Fruit fly (Drosophila melanogaster) whole organism, prepupa: ENCODE measurements around the gene CG33287.

ENCODE experiments used
- CG10631 ChIP-seq: fragments of 200-800 bp; sonication (Bioruptor generic); optimal IDR thresholded peaks from 2 replicates; lab custom pipeline; 2016; ENCODE audit warnings: missing biosample characterization, missing genetic modification characterization
- CG10669 ChIP-seq: fragments of 200-800 bp; sonication (Bioruptor generic); optimal IDR thresholded peaks from 3 replicates; lab custom pipeline; 2018; ENCODE audit warnings: missing biosample characterization, mild to moderate bottlenecking, missing genetic modification characterization, moderate library complexity
- CG11294 ChIP-seq: fragments of 200-800 bp; sonication (Bioruptor generic); IDR thresholded peaks from 2 replicates; pipeline ENCODE4 v1.3.6; 2022; ENCODE audit warnings: missing biosample characterization, missing genetic modification characterization
- CG11902 ChIP-seq: fragments of 200-800 bp; sonication (Bioruptor generic); optimal IDR thresholded peaks from 3 replicates; lab custom pipeline; 2016; ENCODE audit warnings: missing biosample characterization, missing genetic modification characterization
- CG15336 ChIP-seq: fragments of 200-800 bp; sonication (Bioruptor generic); IDR thresholded peaks from 2 replicates; pipeline ENCODE4 v1.3.6; 2022; ENCODE audit warnings: missing biosample characterization, missing genetic modification characterization
- CG1621 ChIP-seq: fragments of 200-800 bp; sonication (Bioruptor generic); optimal IDR thresholded peaks from 3 replicates; lab custom pipeline; 2018; ENCODE audit warnings: missing biosample characterization, mild to moderate bottlenecking, missing genetic modification characterization
- CG16779 ChIP-seq: fragments of 200-800 bp; sonication (Bioruptor generic); optimal IDR thresholded peaks from 3 replicates; lab custom pipeline; 2017; ENCODE audit warnings: missing biosample characterization, mild to moderate bottlenecking, missing genetic modification characterization
- CG3032 ChIP-seq: fragments of 200-800 bp; optimal IDR thresholded peaks from 2 replicates; lab custom pipeline; 2019; ENCODE audit warnings: missing biosample characterization, mild to moderate bottlenecking, missing genetic modification characterization, moderate library complexity
- CG31627 ChIP-seq: fragments of 200-800 bp; sonication (Bioruptor generic); optimal IDR thresholded peaks from 3 replicates; lab custom pipeline; 2016; ENCODE audit warnings: missing biosample characterization, missing genetic modification characterization
- CG6163 ChIP-seq: fragments of 200-800 bp; sonication (Bioruptor generic); IDR thresholded peaks from 3 replicates; pipeline ENCODE4 v1.3.6; 2022; ENCODE audit warnings: missing biosample characterization, missing genetic modification characterization
- CG6792 ChIP-seq: fragments of 200-800 bp; sonication (Bioruptor generic); optimal IDR thresholded peaks from 3 replicates; lab custom pipeline; 2016; ENCODE audit warnings: missing biosample characterization, missing genetic modification characterization
- CG6808 ChIP-seq: fragments of 200-800 bp; sonication (Bioruptor generic); optimal IDR thresholded peaks from 3 replicates; lab custom pipeline; 2017; ENCODE audit warnings: missing biosample characterization, missing genetic modification characterization, mild to moderate bottlenecking, moderate library complexity, missing genetic modification reagents
- CG7368 ChIP-seq: fragments of 200-800 bp; sonication (Bioruptor generic); optimal IDR thresholded peaks from 3 replicates; lab custom pipeline; 2016; ENCODE audit warnings: missing biosample characterization, missing genetic modification characterization
- CG8119 ChIP-seq: fragments of 200-800 bp; sonication (Bioruptor generic); IDR thresholded peaks from 3 replicates; pipeline ENCODE4 v1.3.6; 2022; ENCODE audit warnings: missing biosample characterization, missing genetic modification characterization
- CG8319 ChIP-seq: fragments of 200-800 bp; sonication (Bioruptor generic); optimal IDR thresholded peaks from 3 replicates; lab custom pipeline; 2016; ENCODE audit warnings: missing biosample characterization, missing genetic modification characterization
- CG8632 ChIP-seq: fragments of 200-800 bp; sonication (Bioruptor generic); optimal IDR thresholded peaks from 3 replicates; lab custom pipeline; 2016; ENCODE audit warnings: missing biosample characterization, missing genetic modification characterization
- CG9139 ChIP-seq: fragments of 200-800 bp; sonication (Bioruptor generic); optimal IDR thresholded peaks from 3 replicates; lab custom pipeline; 2017; ENCODE audit warnings: missing biosample characterization, mild to moderate bottlenecking, missing genetic modification characterization
- Eip75B ChIP-seq: fragments of 200-800 bp; sonication (Bioruptor generic); optimal IDR thresholded peaks from 3 replicates; lab custom pipeline; 2016; ENCODE audit warnings: missing biosample characterization, missing genetic modification characterization
- Eip78C ChIP-seq: fragments of 200-800 bp; sonication (Bioruptor generic); peaks from one replicate; lab custom pipeline; 2016; ENCODE audit warnings: missing biosample characterization, missing genetic modification characterization
- Ets21C ChIP-seq: fragments of 200-800 bp; sonication (Bioruptor generic); optimal IDR thresholded peaks from 3 replicates; lab custom pipeline; 2016; ENCODE audit warnings: missing biosample characterization, missing genetic modification characterization
- Gug ChIP-seq: fragments of 200-800 bp; sonication (Bioruptor generic); IDR thresholded peaks from 2 replicates; pipeline ENCODE4 v1.3.6; 2022; ENCODE audit warnings: missing biosample characterization, missing genetic modification characterization
- Hr38 ChIP-seq: sonication (Bioruptor generic); optimal IDR thresholded peaks from 2 replicates; lab custom pipeline; 2016; ENCODE audit warnings: missing biosample characterization, missing genetic modification characterization
- Hr39 ChIP-seq: fragments of 200-800 bp; sonication (Bioruptor generic); optimal IDR thresholded peaks from 2 replicates; lab custom pipeline; 2016; ENCODE audit warnings: missing biosample characterization, missing genetic modification characterization
- Hr4 ChIP-seq: fragments of 200-800 bp; sonication (Bioruptor generic); optimal IDR thresholded peaks from 3 replicates; lab custom pipeline; 2016; ENCODE audit warnings: missing biosample characterization, missing genetic modification characterization
- Lpt ChIP-seq: fragments of 200-800 bp; sonication (Bioruptor generic); optimal IDR thresholded peaks from 3 replicates; lab custom pipeline; 2016; ENCODE audit warnings: missing biosample characterization, missing genetic modification characterization
- Met ChIP-seq: fragments of 200-800 bp; sonication (Bioruptor generic); optimal IDR thresholded peaks from 3 replicates; lab custom pipeline; 2016; ENCODE audit warnings: missing biosample characterization, missing genetic modification characterization
- OdsH ChIP-seq: fragments of 200-800 bp; sonication (Bioruptor generic); optimal IDR thresholded peaks from 3 replicates; lab custom pipeline; 2016; ENCODE audit warnings: missing biosample characterization, missing genetic modification characterization
- Sox102F ChIP-seq: fragments of 200-800 bp; sonication (Bioruptor generic); optimal IDR thresholded peaks from 2 replicates; lab custom pipeline; 2016; ENCODE audit warnings: missing biosample characterization, mild to moderate bottlenecking, missing genetic modification characterization
- Sox14 ChIP-seq: fragments of 200-800 bp; sonication (Bioruptor generic); optimal IDR thresholded peaks from 3 replicates; lab custom pipeline; 2016; ENCODE audit warnings: missing biosample characterization, missing genetic modification characterization
- Sox15 ChIP-seq: fragments of 200-800 bp; sonication (Bioruptor generic); optimal IDR thresholded peaks from 3 replicates; lab custom pipeline; 2016; ENCODE audit warnings: missing biosample characterization, missing genetic modification characterization
- achi ChIP-seq: fragments of 200-800 bp; sonication (Bioruptor generic); optimal IDR thresholded peaks from 3 replicates; lab custom pipeline; 2016; ENCODE audit warnings: missing biosample characterization, missing genetic modification characterization
- acj6 ChIP-seq: fragments of 200-800 bp; sonication (Bioruptor generic); optimal IDR thresholded peaks from 3 replicates; lab custom pipeline; 2016; ENCODE audit warnings: missing biosample characterization, missing genetic modification characterization
- cyc ChIP-seq: fragments of 200-800 bp; sonication (Bioruptor generic); optimal IDR thresholded peaks from 3 replicates; lab custom pipeline; 2016; ENCODE audit warnings: missing biosample characterization, missing genetic modification characterization
- dac ChIP-seq: fragments of 200-800 bp; sonication (Bioruptor generic); optimal IDR thresholded peaks from 2 replicates; lab custom pipeline; 2017; ENCODE audit warnings: missing biosample characterization, mild to moderate bottlenecking, missing genetic modification characterization
- esn ChIP-seq: fragments of 200-800 bp; sonication (Bioruptor generic); optimal IDR thresholded peaks from 2 replicates; lab custom pipeline; 2016; ENCODE audit warnings: missing biosample characterization, mild to moderate bottlenecking, missing genetic modification characterization, moderate library complexity
- fd59A ChIP-seq: fragments of 200-800 bp; sonication (Bioruptor generic); optimal IDR thresholded peaks from 2 replicates; lab custom pipeline; 2017; ENCODE audit warnings: missing biosample characterization, mild to moderate bottlenecking, missing genetic modification characterization, missing genetic modification reagents
- fd85E ChIP-seq: fragments of 200-800 bp; sonication (Bioruptor generic); optimal IDR thresholded peaks from 3 replicates; lab custom pipeline; 2016; ENCODE audit warnings: missing biosample characterization, missing genetic modification characterization
- fkh ChIP-seq: fragments of 200-800 bp; sonication (Bioruptor generic); optimal IDR thresholded peaks from 3 replicates; lab custom pipeline; 2017; ENCODE audit warnings: missing biosample characterization, mild to moderate bottlenecking, missing genetic modification characterization, moderate library complexity
- net ChIP-seq: fragments of 200-800 bp; sonication (Bioruptor generic); optimal IDR thresholded peaks from 3 replicates; lab custom pipeline; 2016; ENCODE audit warnings: missing biosample characterization, missing genetic modification characterization
- salr ChIP-seq, 2 experiments: fragments of 200-800 bp; sonication (Bioruptor generic); optimal IDR thresholded peaks; 3 replicates each; lab custom pipeline; 2016 to 2018; ENCODE audit warnings: missing biosample characterization in 2 of 2, missing genetic modification characterization in 2 of 2, mild to moderate bottlenecking in 1 of 2
- ss ChIP-seq, 2 experiments: fragments of 200-800 bp; sonication (Bioruptor generic); optimal IDR thresholded peaks; 2 replicates in 1 of 2; 3 replicates in 1 of 2; lab custom pipeline; 2017 to 2018; ENCODE audit warnings: mild to moderate bottlenecking in 2 of 2, missing biosample characterization in 2 of 2, missing genetic modification characterization in 2 of 2, moderate library complexity in 1 of 2
- svp ChIP-seq: fragments of 200-800 bp; sonication (Bioruptor generic); peaks from one replicate; lab custom pipeline; 2016; ENCODE audit warnings: missing biosample characterization, missing genetic modification characterization
- topi ChIP-seq: fragments of 200-800 bp; sonication (Bioruptor generic); optimal IDR thresholded peaks from 3 replicates; lab custom pipeline; 2016; ENCODE audit warnings: missing biosample characterization, missing genetic modification characterization
- vri ChIP-seq: fragments of 200-800 bp; sonication (Bioruptor generic); optimal IDR thresholded peaks from 3 replicates; lab custom pipeline; 2016; ENCODE audit warnings: missing biosample characterization, mild to moderate bottlenecking, missing genetic modification characterization

CG33287 gene

dm6 chr3L:20922279-20922830, 48.1 kb downstream of the CG33287 start (continued):
- TF ChIP-seq Sox102F (GFP tag; lab: Kevin White, UChicago) = peak; percentile 3
- TF ChIP-seq CG7368 (GFP tag; lab: Kevin White, UChicago) = no peak
- TF ChIP-seq salr (GFP tag; optimal IDR thresholded peaks at IDR 0.05; lab: Kevin White, UChicago) = no peak
- no peak for TF ChIP-seq CG6792 (GFP tag; lab: Kevin White, UChicago)
- TF ChIP-seq CG11294 (GFP tag; lab: Robert Waterston, UW) = no peak
- peak; percentile 39 for TF ChIP-seq Eip78C (GFP tag; lab: Kevin White, UChicago)
- peak; percentile 8 for TF ChIP-seq CG1621
- TF ChIP-seq esn (GFP tag; lab: Kevin White, UChicago) = no peak
- TF ChIP-seq Ets21C = no peak
- TF ChIP-seq, all 60 proteins: peak for 7

- TF ChIP-seq CG3032 (tag; lab: Kevin White, UChicago) (no peak), CG9139 (GFP tag; lab: Kevin White, UChicago) (no peak), Eip78C (GFP tag; lab: Kevin White, UChicago) (peak; percentile 49), Hr39 (GFP tag; lab: Kevin White, UChicago) (peak; percentile 5), CG31627 (GFP tag; lab: Kevin White, UChicago) (peak; percentile 5)
These were observed 48.6 kb downstream of the CG33287 start for dm6 chr3L:20921859-20922258.

dm6 chr3L:20920495-20920894, 50.0 kb downstream of the CG33287 start:
- TF ChIP-seq svp (GFP tag; lab: Kevin White, UChicago) (peak; percentile 28), Hr4 (GFP tag; lab: Kevin White, UChicago) (no peak)

dm6 chr3L:20918945-20919344, 51.5 kb downstream of the CG33287 start:
- TF ChIP-seq CG1621 (no peak), CG6792 (GFP tag; lab: Kevin White, UChicago) (no peak), CG9139 (GFP tag; lab: Kevin White, UChicago) (no peak), svp (GFP tag; lab: Kevin White, UChicago) (peak; percentile 61), topi (no peak), Eip75B (GFP tag; lab: Kevin White, UChicago) (peak; percentile 23), Sox102F (GFP tag; lab: Kevin White, UChicago) (no peak), Sox15 (GFP tag; lab: Kevin White, UChicago) (no peak), salr (GFP tag; optimal IDR thresholded peaks at IDR 0.05; lab: Kevin White, UChicago) (no peak), fd59A (peak; percentile 11), CG8319 (GFP tag; lab: Kevin White, UChicago) (no peak), dac (GFP tag; lab: Kevin White, UChicago) (no peak), Lpt (no peak), CG6808 (GFP tag; lab: Kevin White, UChicago) (no peak), ss (GFP tag; optimal IDR thresholded peaks at IDR 0.05; lab: Kevin White, UChicago) (no peak), Hr38 (GFP tag; lab: Kevin White, UChicago) (no peak), CG16779 (tag; lab: Kevin White, UChicago) (no peak), Eip78C (GFP tag; lab: Kevin White, UChicago) (peak; percentile 80), CG7368 (GFP tag; lab: Kevin White, UChicago) (no peak), CG8632 (GFP tag; lab: Kevin White, UChicago) (no peak), cyc (GFP tag; lab: Kevin White, UChicago) (no peak), Hr39 (GFP tag; lab: Kevin White, UChicago) (no peak), esn (GFP tag; lab: Kevin White, UChicago) (peak; percentile 39), CG10631 (GFP tag; lab: Kevin White, UChicago) (peak; percentile 48), fkh (no peak), achi (GFP tag; lab: Kevin White, UChicago) (peak; percentile 52), CG15336 (peak; percentile 55), Sox14 (peak; percentile 2), CG11294 (GFP tag; lab: Robert Waterston, UW) (no peak), net (GFP tag; lab: Kevin White, UChicago) (no peak), OdsH (GFP tag; lab: Kevin White, UChicago) (peak; percentile 18), fd85E (GFP tag; lab: Kevin White, UChicago) (no peak), acj6 (GFP tag; lab: Kevin White, UChicago) (no peak), Met (GFP tag; lab: Kevin White, UChicago) (no peak), vri (GFP tag; lab: Kevin White, UChicago) (no peak), CG10669 (GFP tag; lab: Kevin White, UChicago) (no peak), CG6163 (GFP tag; lab: Robert Waterston, UW) (0 out of 3 replicates have a peak, but pooled peaks have one; percentile 40), CG11902 (GFP tag; lab: Kevin White, UChicago) (no peak), CG8119 (GFP tag; lab: Robert Waterston, UW) (no peak; the same call in 2 of the 3 replicates), CG31627 (GFP tag; lab: Kevin White, UChicago) (no peak), Gug (GFP tag; lab: Robert Waterston, UW) (no peak)
